Fruit fly (Drosophila melanogaster) whole organism, embryonic: ENCODE data around the gene CG15539.

Experiments
- Ada2b ChIP-seq: fragments of 200-800 bp; sonication (Bioruptor generic); IDR thresholded peaks from 2 replicates; pipeline ENCODE4 v1.3.6; 2022; ENCODE audit warnings: missing biosample characterization, missing genetic modification characterization
- CG10565 ChIP-seq: fragments of 200-800 bp; sonication (Bioruptor generic); optimal IDR thresholded peaks from 3 replicates; lab custom pipeline; 2016; ENCODE audit warnings: missing biosample characterization, mild to moderate bottlenecking, missing genetic modification characterization
- CG10959 ChIP-seq: fragments of 200-800 bp; sonication (Bioruptor generic); IDR thresholded peaks from 2 replicates; pipeline ENCODE4 v1.3.6; 2022; ENCODE audit warnings: missing biosample characterization, missing genetic modification characterization
- CG11398 ChIP-seq: fragments of 200-800 bp; sonication (Bioruptor generic); optimal IDR thresholded peaks from 2 replicates; lab custom pipeline; 2016; ENCODE audit warnings: missing biosample characterization, missing genetic modification characterization
- CG13894 ChIP-seq: fragments of 200-800 bp; sonication (Bioruptor generic); optimal IDR thresholded peaks from 3 replicates; lab custom pipeline; 2018; ENCODE audit warnings: missing biosample characterization, mild to moderate bottlenecking, missing genetic modification characterization, moderate library complexity
- CG14050 ChIP-seq: fragments of 200-800 bp; sonication (Bioruptor generic); IDR thresholded peaks from 3 replicates; pipeline ENCODE4 v1.3.6; 2022; ENCODE audit warnings: missing biosample characterization, missing genetic modification characterization
- CG17829 ChIP-seq: fragments of 200-800 bp; optimal IDR thresholded peaks from 2 replicates; lab custom pipeline; 2019; ENCODE audit warnings: missing biosample characterization, mild to moderate bottlenecking, missing genetic modification characterization, moderate library complexity
- CG17912 ChIP-seq: fragments of 200-800 bp; sonication (Bioruptor generic); optimal IDR thresholded peaks from 2 replicates; lab custom pipeline; 2018; ENCODE audit warnings: missing biosample characterization, mild to moderate bottlenecking, missing genetic modification characterization
- CG2129 ChIP-seq: fragments of 200-800 bp; sonication (Bioruptor generic); IDR thresholded peaks from 2 replicates; pipeline ENCODE4 v1.3.6; 2022; ENCODE audit warnings: missing biosample characterization, missing genetic modification characterization; ENCODE audit not compliant: partially characterized antibody
- CG2712 ChIP-seq: fragments of 200-800 bp; optimal IDR thresholded peaks from 3 replicates; lab custom pipeline; 2019; ENCODE audit warnings: missing biosample characterization, mild to moderate bottlenecking, missing genetic modification characterization, moderate library complexity
- CG2889 ChIP-seq: fragments of 200-800 bp; sonication (Bioruptor generic); IDR thresholded peaks from 3 replicates; pipeline ENCODE4 v1.3.6; 2022; ENCODE audit warnings: missing biosample characterization, missing genetic modification characterization
- CG31224 ChIP-seq: fragments of 200-800 bp; sonication (Bioruptor generic); IDR thresholded peaks from 2 replicates; pipeline ENCODE4 v1.3.6; 2022; ENCODE audit warnings: missing biosample characterization, missing genetic modification characterization
- CG3163 ChIP-seq: fragments of 200-800 bp; sonication (Bioruptor generic); optimal IDR thresholded peaks from 3 replicates; lab custom pipeline; 2016; ENCODE audit warnings: missing biosample characterization, missing genetic modification characterization
- CG4328 ChIP-seq: fragments of 200-800 bp; sonication (Bioruptor generic); optimal IDR thresholded peaks from 3 replicates; lab custom pipeline; 2017; ENCODE audit warnings: missing biosample characterization, missing genetic modification reagents, missing genetic modification characterization
- CG4617 ChIP-seq: fragments of 200-800 bp; sonication (Bioruptor generic); optimal IDR thresholded peaks from 3 replicates; lab custom pipeline; 2016; ENCODE audit warnings: missing biosample characterization, missing genetic modification characterization, borderline replicate concordance
- CG5245 ChIP-seq: fragments of 200-800 bp; sonication (Bioruptor generic); optimal IDR thresholded peaks from 3 replicates; lab custom pipeline; 2016; ENCODE audit warnings: missing biosample characterization, missing genetic modification characterization
- CG6175 ChIP-seq: fragments of 200-800 bp; sonication (Bioruptor generic); IDR thresholded peaks from 3 replicates; pipeline ENCODE4 v1.3.6; 2022; ENCODE audit warnings: missing biosample characterization, missing genetic modification characterization
- CG6689 ChIP-seq: fragments of 200-800 bp; sonication (Bioruptor generic); IDR thresholded peaks from 2 replicates; pipeline ENCODE4 v1.3.6; 2022; ENCODE audit warnings: missing biosample characterization, missing genetic modification characterization
- CG6813 ChIP-seq: fragments of 200-800 bp; sonication (Bioruptor generic); optimal IDR thresholded peaks from 2 replicates; lab custom pipeline; 2017; ENCODE audit warnings: missing biosample characterization, missing genetic modification characterization, mild to moderate bottlenecking, moderate library complexity, missing genetic modification reagents
- CG7372 ChIP-seq: fragments of 200-800 bp; sonication (Bioruptor generic); IDR thresholded peaks from 2 replicates; pipeline ENCODE4 v1.3.6; 2022; ENCODE audit warnings: missing biosample characterization, missing genetic modification characterization
- CG7556 ChIP-seq: fragments of 200-800 bp; sonication (Bioruptor generic); optimal IDR thresholded peaks from 2 replicates; lab custom pipeline; 2017; ENCODE audit warnings: missing biosample characterization, mild to moderate bottlenecking, missing genetic modification characterization
- CG8281 ChIP-seq: fragments of 200-800 bp; sonication (Bioruptor generic); optimal IDR thresholded peaks from 2 replicates; lab custom pipeline; 2018; ENCODE audit warnings: missing biosample characterization, mild to moderate bottlenecking, missing genetic modification characterization, moderate library complexity
- CG9932 ChIP-seq: fragments of 200-800 bp; sonication (Bioruptor generic); IDR thresholded peaks from 2 replicates; pipeline ENCODE4 v1.3.6; 2022; ENCODE audit warnings: missing biosample characterization, missing genetic modification characterization
- E2f2 ChIP-seq: fragments of 200-800 bp; sonication (Bioruptor generic); IDR thresholded peaks from 2 replicates; pipeline ENCODE4 v1.3.6; 2022; ENCODE audit warnings: missing biosample characterization, missing genetic modification characterization
- HHEX ChIP-seq: fragments of 200-800 bp; sonication (Bioruptor generic); optimal IDR thresholded peaks from 3 replicates; lab custom pipeline; 2017; ENCODE audit warnings: missing biosample characterization, mild to moderate bottlenecking, missing genetic modification characterization, missing genetic modification reagents
- HLH54F ChIP-seq: fragments of 200-800 bp; sonication (Bioruptor generic); optimal IDR thresholded peaks from 3 replicates; lab custom pipeline; 2016; ENCODE audit warnings: missing biosample characterization, missing genetic modification characterization
- Hand ChIP-seq: fragments of 200-800 bp; sonication (Bioruptor generic); optimal IDR thresholded peaks from 2 replicates; lab custom pipeline; 2017; ENCODE audit warnings: mild to moderate bottlenecking, missing biosample characterization, missing genetic modification reagents, missing genetic modification characterization
- Hmr ChIP-seq: fragments of 200-800 bp; sonication (Bioruptor generic); optimal IDR thresholded peaks from 3 replicates; lab custom pipeline; 2017; ENCODE audit warnings: mild to moderate bottlenecking, missing biosample characterization, missing genetic modification reagents, missing genetic modification characterization
- Hr51 ChIP-seq, 2 experiments: fragments of 200-800 bp; sonication (Bioruptor generic); optimal IDR thresholded peaks; 2 replicates in 1 of 2; 3 replicates in 1 of 2; lab custom pipeline; 2016 to 2018; ENCODE audit warnings: missing biosample characterization in 2 of 2, missing genetic modification characterization in 2 of 2, mild to moderate bottlenecking in 1 of 2, moderate library complexity in 1 of 2
- Kr ChIP-seq: fragments of 200-800 bp; sonication (Bioruptor generic); optimal IDR thresholded peaks from 2 replicates; lab custom pipeline; 2017; ENCODE audit warnings: missing biosample characterization, mild to moderate bottlenecking, missing genetic modification characterization
- MTF-1 ChIP-seq: fragments of 200-800 bp; sonication (Bioruptor generic); optimal IDR thresholded peaks from 2 replicates; lab custom pipeline; 2018; ENCODE audit warnings: missing biosample characterization, mild to moderate bottlenecking, missing genetic modification characterization, borderline replicate concordance
- NfI ChIP-seq: fragments of 200-800 bp; sonication (Bioruptor generic); optimal IDR thresholded peaks from 3 replicates; lab custom pipeline; 2018; ENCODE audit warnings: missing biosample characterization, mild to moderate bottlenecking, missing genetic modification characterization, moderate library complexity
- TFAM ChIP-seq: fragments of 200-800 bp; sonication (Bioruptor generic); optimal IDR thresholded peaks from 2 replicates; lab custom pipeline; 2017; ENCODE audit warnings: missing biosample characterization, missing genetic modification characterization, inconsistent platforms
- cas ChIP-seq: fragments of 200-800 bp; sonication (Bioruptor generic); IDR thresholded peaks from 2 replicates; pipeline ENCODE4 v1.3.6; 2022; ENCODE audit warnings: missing biosample characterization, missing genetic modification characterization
- chinmo ChIP-seq: fragments of 200-800 bp; sonication (Bioruptor generic); IDR thresholded peaks from 4 replicates; pipeline ENCODE4 v1.3.6; 2022; ENCODE audit warnings: missing biosample characterization, missing genetic modification characterization; ENCODE audit not compliant: partially characterized antibody
- ci ChIP-seq: fragments of 200-800 bp; sonication (Bioruptor generic); IDR thresholded peaks from 3 replicates; pipeline ENCODE4 v1.3.6; 2022; ENCODE audit warnings: missing biosample characterization, missing genetic modification characterization
- crol ChIP-seq: fragments of 200-800 bp; sonication (Bioruptor generic); IDR thresholded peaks from 2 replicates; pipeline ENCODE4 v1.3.6; 2022; ENCODE audit warnings: missing biosample characterization, missing genetic modification characterization
- dm ChIP-seq: fragments of 200-800 bp; sonication (Bioruptor generic); optimal IDR thresholded peaks from 3 replicates; lab custom pipeline; 2016; ENCODE audit warnings: missing biosample characterization, missing genetic modification characterization
- esg ChIP-seq: fragments of 200-800 bp; sonication (Bioruptor generic); conservative IDR thresholded peaks from 2 replicates; pipeline ENCODE4 v1.3.6; 2022; ENCODE audit warnings: missing biosample characterization, missing genetic modification characterization
- eve ChIP-seq, 2 experiments: fragments of >200 bp; optimal IDR thresholded peaks; 2 replicates each; lab custom pipeline; 2017; ENCODE audit warnings: missing biosample characterization in 2 of 2, missing genetic modification characterization in 2 of 2
- ham ChIP-seq: fragments of 200-800 bp; sonication (Bioruptor generic); IDR thresholded peaks from 2 replicates; pipeline ENCODE4 v1.3.6; 2022; ENCODE audit warnings: missing biosample characterization, missing genetic modification characterization
- mld ChIP-seq: fragments of 200-800 bp; sonication (Bioruptor generic); IDR thresholded peaks from 3 replicates; pipeline ENCODE4 v1.3.6; 2022; ENCODE audit warnings: missing biosample characterization, missing genetic modification characterization; ENCODE audit not compliant: partially characterized antibody
- org-1 ChIP-seq: fragments of 200-800 bp; sonication (Bioruptor generic); optimal IDR thresholded peaks from 2 replicates; lab custom pipeline; 2017; ENCODE audit warnings: missing biosample characterization, missing genetic modification characterization
- pnt ChIP-seq: fragments of 200-800 bp; sonication (Bioruptor generic); optimal IDR thresholded peaks from 3 replicates; lab custom pipeline; 2016; ENCODE audit warnings: missing biosample characterization, missing genetic modification characterization
- repo ChIP-seq: fragments of 200-800 bp; sonication (Bioruptor generic); optimal IDR thresholded peaks from 2 replicates; lab custom pipeline; 2016; ENCODE audit warnings: missing biosample characterization, missing genetic modification characterization
- salm ChIP-seq: fragments of 200-800 bp; sonication (Bioruptor generic); optimal IDR thresholded peaks from 2 replicates; lab custom pipeline; 2018; ENCODE audit warnings: missing biosample characterization, mild to moderate bottlenecking, missing genetic modification characterization
- sd ChIP-seq: fragments of 200-800 bp; sonication (Bioruptor generic); optimal IDR thresholded peaks from 3 replicates; lab custom pipeline; 2018; ENCODE audit warnings: missing biosample characterization, mild to moderate bottlenecking, missing genetic modification characterization, moderate library complexity
- trem ChIP-seq: fragments of 200-800 bp; optimal IDR thresholded peaks from 3 replicates; lab custom pipeline; 2019; ENCODE audit warnings: missing biosample characterization, mild to moderate bottlenecking, missing genetic modification characterization, moderate library complexity
- tx ChIP-seq: fragments of 200-800 bp; sonication (Bioruptor generic); optimal IDR thresholded peaks from 2 replicates; lab custom pipeline; 2016; ENCODE audit warnings: missing biosample characterization, missing genetic modification characterization
- zfh2 ChIP-seq: fragments of 200-800 bp; sonication (Bioruptor generic); optimal IDR thresholded peaks from 2 replicates; lab custom pipeline; 2016; ENCODE audit warnings: missing biosample characterization, missing genetic modification characterization

CG15539 gene

DNA sequence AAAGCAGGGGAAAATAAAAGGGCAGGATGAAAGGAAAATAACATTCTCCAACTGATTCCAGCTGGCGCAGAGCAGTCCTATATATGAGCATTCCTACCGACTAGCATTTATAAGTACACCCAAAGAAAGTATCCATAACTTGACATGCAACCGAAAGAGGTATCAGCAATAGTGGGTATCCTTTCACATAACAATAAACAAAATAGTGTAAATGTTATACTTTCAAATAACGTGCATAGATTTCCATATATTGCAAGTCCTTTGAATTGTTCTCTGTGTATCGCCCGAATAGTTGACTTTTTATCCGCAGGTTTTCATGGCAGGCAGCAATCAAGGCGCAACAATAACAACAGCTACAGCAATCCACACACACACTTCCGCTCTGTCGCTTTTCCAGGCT lies 44.3 kb downstream of the CG15539 start (continued):
- peak; percentile 62 for TF ChIP-seq Hmr (GFP tag; lab: Kevin White, UChicago)
- TF ChIP-seq zfh2 (GFP tag; lab: Kevin White, UChicago), result no peak
- TF ChIP-seq org-1 (GFP tag; lab: Kevin White, UChicago), result peak; percentile 22
- no peak for TF ChIP-seq CG11398 (GFP tag; lab: Kevin White, UChicago)
- no peak for TF ChIP-seq CG8281 (tag; lab: Kevin White, UChicago)
- no peak for TF ChIP-seq CG17912
- TF ChIP-seq CG7556 (GFP tag; lab: Kevin White, UChicago), result peak; percentile 41
- no peak for TF ChIP-seq CG2712
- TF ChIP-seq repo (GFP tag; lab: Kevin White, UChicago), result no peak
- peak; percentile 27 for TF ChIP-seq Hand (GFP tag; lab: Kevin White, UChicago)

DNA sequence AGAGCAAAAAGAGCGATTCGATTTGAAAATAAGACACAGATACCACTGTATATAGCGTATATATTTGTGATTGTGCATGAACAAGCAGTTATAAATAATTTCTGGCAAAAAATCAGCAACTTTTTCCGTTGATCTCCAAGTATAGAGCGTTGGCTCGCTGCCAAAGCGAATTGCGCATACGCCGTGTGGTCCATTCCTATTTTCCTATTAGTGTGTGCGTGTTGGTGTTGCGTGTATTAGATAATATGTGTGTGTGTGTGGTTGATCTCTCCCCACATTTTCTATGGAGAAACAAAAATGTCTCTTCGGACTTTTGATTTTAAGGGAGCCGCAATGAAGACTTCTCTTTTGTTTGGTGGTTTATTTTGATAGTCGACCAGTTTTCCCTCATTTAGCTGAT lies 46.8 kb downstream of the CG15539 start:
- no peak for TF ChIP-seq ham (GFP tag; lab: Robert Waterston, UW)
- TF ChIP-seq pnt (GFP tag; lab: Kevin White, UChicago), result no peak
- peak; percentile 85 for TF ChIP-seq CG3163 (GFP tag; lab: Kevin White, UChicago)
- no peak for TF ChIP-seq Kr (GFP tag; lab: Kevin White, UChicago)
- TF ChIP-seq CG10565 (GFP tag; lab: Kevin White, UChicago), result no peak
- TF ChIP-seq HLH54F (GFP tag; lab: Kevin White, UChicago), result no peak
- TF ChIP-seq NfI (GFP tag; lab: Kevin White, UChicago), result peak; percentile 16
- TF ChIP-seq CG14050 (GFP tag; lab: Robert Waterston, UW), result no peak
- no peak for TF ChIP-seq tx
- 0 out of 3 replicates have a peak, but pooled peaks have one; percentile 15 for TF ChIP-seq ci (GFP tag; lab: Robert Waterston, UW)
- no peak for TF ChIP-seq CG7556 (GFP tag; lab: Kevin White, UChicago)
- no peak for TF ChIP-seq crol (GFP tag; lab: Robert Waterston, UW)
- no peak for TF ChIP-seq trem (tag; lab: Kevin White, UChicago)
- TF ChIP-seq CG6689 (GFP tag; lab: Robert Waterston, UW), result no peak
- no peak for TF ChIP-seq dm
- TF ChIP-seq CG10959 (GFP tag; lab: Robert Waterston, UW), result no peak
- no peak for TF ChIP-seq CG13894 (tag; lab: Kevin White, UChicago)
- TF ChIP-seq CG31224 (GFP tag; lab: Robert Waterston, UW), result no peak
- TF ChIP-seq eve (GFP tag; optimal IDR thresholded peaks at IDR 0.05; lab: Kevin White, UChicago), result no peak
- TF ChIP-seq CG2129, result no peak
- TF ChIP-seq TFAM, result no peak
- no peak for TF ChIP-seq CG5245 (GFP tag; lab: Kevin White, UChicago)
- TF ChIP-seq E2f2, result no peak
- no peak for TF ChIP-seq Hr51 (GFP tag; optimal IDR thresholded peaks at IDR 0.05; lab: Kevin White, UChicago)
- no peak for TF ChIP-seq CG11398 (GFP tag; lab: Kevin White, UChicago)
- no peak for TF ChIP-seq CG4328 (GFP tag; lab: Kevin White, UChicago)
- TF ChIP-seq MTF-1 (GFP tag; lab: Kevin White, UChicago), result no peak
- TF ChIP-seq chinmo (GFP tag; lab: Robert Waterston, UW), result 0 out of 4 replicates have a peak, but pooled peaks have one; percentile 27
- peak; percentile 60; the same call in 1 of the 2 replicates for TF ChIP-seq CG7372 (GFP tag; lab: Robert Waterston, UW)
- TF ChIP-seq CG6813 (GFP tag; lab: Kevin White, UChicago), result no peak
- TF ChIP-seq sd (tag; lab: Kevin White, UChicago), result peak; percentile 29
- no peak for TF ChIP-seq salm
- no peak for TF ChIP-seq Ada2b (GFP tag; lab: Robert Waterston, UW)
- TF ChIP-seq HHEX (GFP tag; lab: Kevin White, UChicago), result no peak
- TF ChIP-seq esg (GFP tag; lab: Robert Waterston, UW), result no peak
- TF ChIP-seq CG6175, result no peak
- TF ChIP-seq CG17829 (tag; lab: Kevin White, UChicago), result no peak
- no peak for TF ChIP-seq CG9932
- no peak for TF ChIP-seq mld (GFP tag; lab: Robert Waterston, UW)
- no peak for TF ChIP-seq cas (GFP tag; lab: Robert Waterston, UW)
- no peak for TF ChIP-seq CG4617
- TF ChIP-seq CG2889 (GFP tag; lab: Robert Waterston, UW), result no peak
